Worm (Caenorhabditis elegans) whole organism, L4/young adult: Measurements from ENCODE around the gene C01G6.4.

Experiments used
- W03F9.2 ChIP-seq: fragments of 150-350 bp; optimal IDR thresholded peaks from 2 replicates; lab custom pipeline; 2014; ENCODE audit warnings: missing biosample characterization, missing genetic modification characterization
- dao-5 ChIP-seq: sonication (generic microtip); optimal IDR thresholded peaks from 2 replicates; lab custom pipeline; 2016; ENCODE audit warnings: missing genotype, missing genetic modification characterization, moderate library complexity, missing compliant biosample characterization
- him-1 ChIP-seq: sonication (generic microtip); optimal IDR thresholded peaks from 2 replicates; lab custom pipeline; 2016; ENCODE audit warnings: missing genotype, missing genetic modification reagents, missing genetic modification characterization, missing compliant biosample characterization

ce11 chrII:9310204-9310603 lies 37.4 kb upstream of the C01G6.4 start, which contains the start of gene cam-1:
- no peak for TF ChIP-seq dao-5 (tag; lab: Kevin White, UChicago)
- no peak for TF ChIP-seq him-1 (tag; lab: Kevin White, UChicago)
- no peak for TF ChIP-seq W03F9.2 (tag; lab: Kevin White, UChicago)
